Fruit fly (Drosophila melanogaster) whole organism: Measurements from ENCODE around the gene Cyp4ac2.
A peak's percentile ranks its signal among the peaks of the same experiment; 100 is the strongest.

ENCODE experiments used
- CG8478 ChIP-seq: fragments of >200 bp; optimal IDR thresholded peaks from 2 replicates; lab custom pipeline; 2018; ENCODE audit warnings: inconsistent platforms
- Dll ChIP-seq: fragments of >200 bp; optimal IDR thresholded peaks from 2 replicates; lab custom pipeline; 2017
- EcR ChIP-seq, 2 experiments: fragments of >200 bp; optimal IDR thresholded peaks; 2 replicates each; lab custom pipeline; 2017; ENCODE audit warnings: missing biosample characterization in 2 of 2, missing genetic modification characterization in 2 of 2, missing genetic modification reagents in 2 of 2
- pan ChIP-seq: fragments of >200 bp; optimal IDR thresholded peaks from 2 replicates; lab custom pipeline; 2017
- psq ChIP-seq: fragments of >200 bp; optimal IDR thresholded peaks from 2 replicates; lab custom pipeline; 2017
- usp ChIP-seq: fragments of >200 bp; optimal IDR thresholded peaks from 2 replicates; lab custom pipeline; 2017; ENCODE audit warnings: missing biosample characterization, missing genetic modification characterization, mixed read lengths

Cyp4ac2 gene

dm6 chr2L:5266092-5266491 is at the start of gene Cyp4ac2:
TSS of gene Cyp4ac2 (plus strand) at chr2L:5266392.
- TF ChIP-seq Dll (lab: Kevin White, UChicago) (no peak), CG8478 (no peak), pan (lab: Kevin White, UChicago) (no peak), psq (lab: Kevin White, UChicago) (no peak), EcR (GFP tag; optimal IDR thresholded peaks at IDR 0.05; lab: Kevin White, UChicago) (no peak), usp (GFP tag; lab: Kevin White, UChicago) (no peak)

dm6 chr2L:5216442-5216841 is 49.8 kb upstream of the Cyp4ac2 start, which contains the start of the genes CG14034 and TpnC25D:
TSS of gene CG14034 (minus strand) at chr2L:5216542.
TSS of gene TpnC25D (plus strand) at chr2L:5216701.
- TF ChIP-seq pan (lab: Kevin White, UChicago) (no peak), EcR (GFP tag; optimal IDR thresholded peaks at IDR 0.05; lab: Kevin White, UChicago) (no peak), psq (lab: Kevin White, UChicago) (no peak), CG8478 (no peak), usp (GFP tag; lab: Kevin White, UChicago) (no peak)

dm6 chr2L:5223317-5223716 is 42.9 kb upstream of the Cyp4ac2 start:
- no peak for TF ChIP-seq EcR (GFP tag; optimal IDR thresholded peaks at IDR 0.05; lab: Kevin White, UChicago)
- no peak for TF ChIP-seq Dll (lab: Kevin White, UChicago)
- TF ChIP-seq psq (lab: Kevin White, UChicago): no peak
- TF ChIP-seq pan (lab: Kevin White, UChicago): no peak
- TF ChIP-seq usp (GFP tag; lab: Kevin White, UChicago): no peak
- no peak for TF ChIP-seq CG8478

dm6 chr2L:5224724-5225319 is 41.4 kb upstream of the Cyp4ac2 start:
- TF ChIP-seq CG8478 (no peak), psq (lab: Kevin White, UChicago) (no peak), Dll (lab: Kevin White, UChicago) (no peak), pan (lab: Kevin White, UChicago) (no peak), EcR (GFP tag; optimal IDR thresholded peaks at IDR 0.05; lab: Kevin White, UChicago) (no peak), usp (GFP tag; lab: Kevin White, UChicago) (no peak)

dm6 chr2L:5225547-5226213 is 40.5 kb upstream of the Cyp4ac2 start:
- no peak for TF ChIP-seq CG8478
- TF ChIP-seq pan (lab: Kevin White, UChicago): no peak

- TF ChIP-seq pan (lab: Kevin White, UChicago): no peak
- no peak for TF ChIP-seq EcR (GFP tag; optimal IDR thresholded peaks at IDR 0.05; lab: Kevin White, UChicago)
- no peak for TF ChIP-seq CG8478
Measured at dm6 chr2L:5226891-5227554, 39.2 kb upstream of the Cyp4ac2 start.

- TF ChIP-seq usp (GFP tag; lab: Kevin White, UChicago) (no peak), pan (lab: Kevin White, UChicago) (peak; percentile 14), psq (lab: Kevin White, UChicago) (no peak)
Measured at dm6 chr2L:5228581-5229077, 37.6 kb upstream of the Cyp4ac2 start.

- TF ChIP-seq psq (lab: Kevin White, UChicago) (no peak), Dll (lab: Kevin White, UChicago) (no peak), pan (lab: Kevin White, UChicago) (no peak), CG8478 (no peak), usp (GFP tag; lab: Kevin White, UChicago) (no peak), EcR (GFP tag; optimal IDR thresholded peaks at IDR 0.05; lab: Kevin White, UChicago) (no peak)
Measured at dm6 chr2L:5229239-5229638, 37.0 kb upstream of the Cyp4ac2 start.

- TF ChIP-seq usp (GFP tag; lab: Kevin White, UChicago) (no peak), Dll (lab: Kevin White, UChicago) (no peak), pan (lab: Kevin White, UChicago) (no peak), CG8478 (no peak), psq (lab: Kevin White, UChicago) (no peak), EcR (GFP tag; optimal IDR thresholded peaks at IDR 0.05; lab: Kevin White, UChicago) (no peak)
Measured at dm6 chr2L:5229735-5230347, 36.4 kb upstream of the Cyp4ac2 start.

dm6 chr2L:5230772-5231171 is 35.4 kb upstream of the Cyp4ac2 start:
- TF ChIP-seq pan (lab: Kevin White, UChicago) (no peak), EcR (GFP tag; optimal IDR thresholded peaks at IDR 0.05; lab: Kevin White, UChicago) (no peak), CG8478 (no peak)

dm6 chr2L:5231437-5231836 is 34.8 kb upstream of the Cyp4ac2 start:
- no peak for TF ChIP-seq CG8478
- no peak for TF ChIP-seq EcR (GFP tag; optimal IDR thresholded peaks at IDR 0.05; lab: Kevin White, UChicago)
- no peak for TF ChIP-seq psq (lab: Kevin White, UChicago)
- no peak for TF ChIP-seq pan (lab: Kevin White, UChicago)
- TF ChIP-seq usp (GFP tag; lab: Kevin White, UChicago): no peak
- TF ChIP-seq Dll (lab: Kevin White, UChicago): no peak
